Worm (Caenorhabditis elegans) whole organism, late embryonic: Measurements from ENCODE around the gene kvs-1.

Experiments
- F13H6.1 ChIP-seq: sonication (generic microtip); optimal IDR thresholded peaks from 2 replicates; lab custom pipeline; 2016; ENCODE audit warnings: missing genetic modification characterization, missing compliant biosample characterization
- ahr-1 ChIP-seq: sonication (generic microtip); optimal IDR thresholded peaks from 2 replicates; lab custom pipeline; 2016; ENCODE audit warnings: missing genetic modification characterization, missing compliant biosample characterization
- ama-1 ChIP-seq: fragments of 150-350 bp; optimal IDR thresholded peaks from 2 replicates; lab custom pipeline; 2014
- ceh-45 ChIP-seq: fragments of 200-800 bp; sonication (Bioruptor generic); IDR thresholded peaks from 2 replicates; pipeline ENCODE4 v1.3.6; 2022; ENCODE audit warnings: missing genetic modification reagents, missing genetic modification characterization, missing compliant biosample characterization
- ceh-9 ChIP-seq: sonication (generic microtip); optimal IDR thresholded peaks from 2 replicates; lab custom pipeline; 2016; ENCODE audit warnings: mild to moderate bottlenecking, missing genetic modification characterization, inconsistent platforms, missing compliant biosample characterization
- che-1 ChIP-seq: sonication (generic microtip); optimal IDR thresholded peaks from 2 replicates; lab custom pipeline; 2016; ENCODE audit warnings: mild to moderate bottlenecking, missing genetic modification characterization, missing compliant biosample characterization
- elt-2 ChIP-seq: sonication (generic microtip); optimal IDR thresholded peaks from 2 replicates; lab custom pipeline; 2016; ENCODE audit warnings: missing genetic modification reagents, missing genetic modification characterization, missing compliant biosample characterization
- nhr-11 ChIP-seq: fragments of 150-350 bp; optimal IDR thresholded peaks from 2 replicates; lab custom pipeline; 2014; ENCODE audit warnings: missing biosample characterization, missing genetic modification characterization
- npax-4 ChIP-seq: sonication (generic microtip); optimal IDR thresholded peaks from 2 replicates; lab custom pipeline; 2016; ENCODE audit warnings: missing genetic modification characterization, missing compliant biosample characterization

DNA sequence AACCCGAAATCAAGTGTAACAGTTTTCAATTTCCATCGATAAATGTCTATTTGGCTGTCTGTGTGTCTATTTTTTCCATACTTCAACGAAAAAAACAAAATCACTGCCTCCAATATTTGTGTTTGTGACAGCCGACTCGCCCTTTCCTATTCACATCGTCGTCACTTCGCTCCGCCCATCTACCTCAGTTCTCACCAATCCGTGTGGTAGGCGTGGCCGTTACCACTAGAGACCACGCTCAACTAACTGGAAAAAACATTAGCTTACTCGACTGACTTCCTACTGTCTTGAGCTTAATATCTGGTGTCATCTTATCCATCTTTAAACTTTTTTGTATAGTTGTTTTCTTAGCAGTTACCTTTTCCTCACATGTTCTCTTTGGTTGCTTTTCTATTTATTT is 38.5 kb upstream of the kvs-1 start:
- TF ChIP-seq elt-2 (no peak), ama-1 (lab: Kevin White, UChicago) (no peak), che-1 (tag; lab: Kevin White, UChicago) (no peak), ceh-45 (GFP tag; lab: Robert Waterston, UW) (no peak), F13H6.1 (no peak), nhr-11 (no peak), npax-4 (no peak), ceh-9 (tag; lab: Kevin White, UChicago) (no peak), ahr-1 (tag; lab: Kevin White, UChicago) (no peak)
